Worm (Caenorhabditis elegans): ENCODE measurements around the gene B0464.9.

DNA sequence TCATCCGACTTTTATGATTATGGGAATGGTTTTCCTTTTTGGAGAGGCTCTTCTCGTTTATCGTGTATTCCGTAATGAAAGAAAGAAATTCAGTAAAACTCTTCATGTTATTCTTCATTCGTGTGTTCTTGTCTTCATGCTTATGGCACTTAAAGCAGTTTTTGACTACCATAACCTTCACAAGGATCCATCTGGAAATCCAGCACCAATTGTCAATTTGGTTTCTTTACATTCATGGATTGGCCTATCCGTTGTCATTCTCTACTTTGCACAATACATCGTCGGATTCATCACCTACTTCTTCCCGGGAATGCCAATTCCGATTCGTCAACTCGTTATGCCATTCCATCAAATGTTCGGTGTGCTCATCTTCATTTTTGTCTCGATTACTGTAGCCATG lies 46.1 kb downstream of the B0464.9 start:
- TF ChIP-seq lin-39 (tag; optimal IDR thresholded peaks at IDR 0.05) (no peak), unc-62 (GFP tag; optimal IDR thresholded peaks at IDR 0.05) (no peak), snpc-4 (tag; optimal IDR thresholded peaks at IDR 0.05) (no peak), egl-27 (tag; optimal IDR thresholded peaks at IDR 0.05) (no peak), ama-1 (optimal IDR thresholded peaks at IDR 0.05) (no peak), ztf-4 (tag; optimal IDR thresholded peaks at IDR 0.05) (no peak), nhr-12 (tag; optimal IDR thresholded peaks at IDR 0.05) (no peak), mbf-1 (tag; optimal IDR thresholded peaks at IDR 0.05) (no peak), mdl-1 (tag; optimal IDR thresholded peaks at IDR 0.05) (no peak), nhr-77 (tag; optimal IDR thresholded peaks at IDR 0.05) (no peak), nhr-25 (tag; optimal IDR thresholded peaks at IDR 0.05) (no peak), nhr-6 (tag; optimal IDR thresholded peaks at IDR 0.05) (no peak), nhr-10 (tag; optimal IDR thresholded peaks at IDR 0.05) (no peak)

Measured in whole organism, L2 larva.